Worm (Caenorhabditis elegans) whole organism, L3 larva: ENCODE data around the gene frpr-2.
A peak's percentile ranks its signal among the peaks of the same experiment; 100 is the strongest.

ENCODE experiments used
- R02D3.7 ChIP-seq: fragments of 150-350 bp; optimal IDR thresholded peaks from 2 replicates; lab custom pipeline; 2014; ENCODE audit warnings: missing biosample characterization, missing genetic modification characterization
- ZK546.5 ChIP-seq: sonication (generic microtip); optimal IDR thresholded peaks from 2 replicates; lab custom pipeline; 2017; ENCODE audit warnings: missing biosample characterization, missing genetic modification characterization
- ceh-16 ChIP-seq: sonication (generic microtip); optimal IDR thresholded peaks from 2 replicates; lab custom pipeline; 2017; ENCODE audit warnings: missing biosample characterization, missing genetic modification characterization
- ceh-28 ChIP-seq: fragments of 150-350 bp; optimal IDR thresholded peaks from 2 replicates; lab custom pipeline; 2014; ENCODE audit warnings: missing biosample characterization, missing genetic modification reagents, missing genetic modification characterization
- ceh-82 ChIP-seq: fragments of 150-350 bp; optimal IDR thresholded peaks from 2 replicates; lab custom pipeline; 2014; ENCODE audit warnings: missing biosample characterization, missing genetic modification characterization
- ceh-9 ChIP-seq: sonication (generic microtip); optimal IDR thresholded peaks from 2 replicates; lab custom pipeline; 2018; ENCODE audit warnings: missing biosample characterization, missing genetic modification characterization
- egl-5 ChIP-seq: fragments of 150-350 bp; optimal IDR thresholded peaks from 2 replicates; lab custom pipeline; 2017; ENCODE audit warnings: missing biosample characterization, missing genetic modification reagents, missing genetic modification characterization, inconsistent platforms
- elt-1 ChIP-seq: fragments of 150-350 bp; optimal IDR thresholded peaks from 2 replicates; lab custom pipeline; 2014; ENCODE audit warnings: missing biosample characterization, missing genetic modification characterization
- elt-2 ChIP-seq: sonication (generic microtip); optimal IDR thresholded peaks from 2 replicates; lab custom pipeline; 2016; ENCODE audit warnings: missing genetic modification reagents, mild to moderate bottlenecking, missing genetic modification characterization, missing compliant biosample characterization
- elt-3 ChIP-seq, 3 experiments: fragments of 150-350 bp in 1 of 3; sonication (generic microtip) in 2 of 3; optimal IDR thresholded peaks; 2 replicates in 2 of 3; 4 replicates in 1 of 3; lab custom pipeline; 2014 to 2017; ENCODE audit warnings: missing biosample characterization in 3 of 3, missing genetic modification characterization in 3 of 3
- fkh-10 ChIP-seq: sonication (generic microtip); optimal IDR thresholded peaks from 2 replicates; lab custom pipeline; 2017; ENCODE audit warnings: missing biosample characterization, missing genetic modification reagents, missing genetic modification characterization
- fkh-2 ChIP-seq: fragments of 150-350 bp; optimal IDR thresholded peaks from 2 replicates; lab custom pipeline; 2014; ENCODE audit warnings: missing biosample characterization, missing genetic modification reagents, missing genetic modification characterization
- hmg-11 ChIP-seq: sonication (generic microtip); optimal IDR thresholded peaks from 2 replicates; lab custom pipeline; 2016; ENCODE audit warnings: missing genetic modification characterization, missing compliant biosample characterization
- jun-1 ChIP-seq: fragments of 150-350 bp; optimal IDR thresholded peaks from 2 replicates; lab custom pipeline; 2014; ENCODE audit warnings: missing biosample characterization, missing genetic modification reagents, missing genetic modification characterization
- lin-15B ChIP-seq: fragments of 150-350 bp; optimal IDR thresholded peaks from 2 replicates; lab custom pipeline; 2014; ENCODE audit warnings: missing biosample characterization, missing genetic modification characterization
- lin-39 ChIP-seq: fragments of 150-350 bp; optimal IDR thresholded peaks from 2 replicates; lab custom pipeline; 2018; ENCODE audit warnings: missing biosample characterization, missing genetic modification reagents, missing genetic modification characterization
- lsy-12 ChIP-seq: sonication (generic microtip); optimal IDR thresholded peaks from 2 replicates; lab custom pipeline; 2016; ENCODE audit warnings: mild to moderate bottlenecking, missing genetic modification characterization, missing compliant biosample characterization
- mml-1 ChIP-seq: fragments of 150-350 bp; sonication (generic microtip); optimal IDR thresholded peaks from 3 replicates; lab custom pipeline; 2014; ENCODE audit warnings: missing biosample characterization, missing genetic modification characterization
- nhr-23 ChIP-seq: fragments of 150-350 bp; optimal IDR thresholded peaks from 2 replicates; lab custom pipeline; 2014; ENCODE audit warnings: missing biosample characterization, missing genetic modification reagents, missing genetic modification characterization
- nhr-237 ChIP-seq: fragments of 150-350 bp; optimal IDR thresholded peaks from 2 replicates; lab custom pipeline; 2014; ENCODE audit warnings: missing biosample characterization, missing genetic modification characterization
- nhr-25 ChIP-seq: sonication (generic microtip); optimal IDR thresholded peaks from 2 replicates; lab custom pipeline; 2017; ENCODE audit warnings: missing biosample characterization, missing genetic modification characterization
- nhr-28 ChIP-seq: fragments of 150-350 bp; optimal IDR thresholded peaks from 2 replicates; lab custom pipeline; 2014; ENCODE audit warnings: missing biosample characterization, missing genetic modification characterization
- nhr-43 ChIP-seq: sonication (generic microtip); optimal IDR thresholded peaks from 2 replicates; lab custom pipeline; 2016; ENCODE audit warnings: mild to moderate bottlenecking, missing genetic modification characterization, missing compliant biosample characterization; ENCODE audit not compliant: poor library complexity, severe bottlenecking
- nhr-67 ChIP-seq: fragments of 150-350 bp; optimal IDR thresholded peaks from 2 replicates; lab custom pipeline; 2014; ENCODE audit warnings: missing biosample characterization, missing genetic modification characterization
- nhr-77 ChIP-seq: fragments of 150-350 bp; optimal IDR thresholded peaks from 2 replicates; lab custom pipeline; 2014; ENCODE audit warnings: missing biosample characterization, missing genetic modification characterization
- pha-4 ChIP-seq: fragments of 150-350 bp; optimal IDR thresholded peaks from 2 replicates; lab custom pipeline; 2014; ENCODE audit warnings: missing biosample characterization, missing genetic modification reagents, missing genetic modification characterization
- pqm-1 ChIP-seq: fragments of 150-350 bp; optimal IDR thresholded peaks from 2 replicates; lab custom pipeline; 2017; ENCODE audit warnings: missing biosample characterization, missing genetic modification characterization, inconsistent platforms
- skn-1 ChIP-seq: fragments of 150-350 bp; optimal IDR thresholded peaks from 2 replicates; lab custom pipeline; 2014; ENCODE audit warnings: missing biosample characterization, missing genetic modification characterization
- snpc-4 ChIP-seq: fragments of 150-350 bp; optimal IDR thresholded peaks from 2 replicates; lab custom pipeline; 2014; ENCODE audit warnings: missing biosample characterization, missing genetic modification characterization
- tbx-2 ChIP-seq: sonication (generic microtip); optimal IDR thresholded peaks from 2 replicates; lab custom pipeline; 2016; ENCODE audit warnings: mild to moderate bottlenecking, missing genetic modification characterization, missing compliant biosample characterization
- unc-62 ChIP-seq: fragments of 150-350 bp; sonication (generic microtip); optimal IDR thresholded peaks from 4 replicates; lab custom pipeline; 2014; ENCODE audit warnings: missing biosample characterization, missing genetic modification reagents, missing genetic modification characterization
- zag-1 ChIP-seq: fragments of 150-350 bp; optimal IDR thresholded peaks from 2 replicates; lab custom pipeline; 2014; ENCODE audit warnings: missing biosample characterization, missing genetic modification characterization
- ztf-4 ChIP-seq: fragments of 150-350 bp; optimal IDR thresholded peaks from 2 replicates; lab custom pipeline; 2014; ENCODE audit warnings: missing biosample characterization, missing genetic modification characterization

frpr-2 gene

DNA sequence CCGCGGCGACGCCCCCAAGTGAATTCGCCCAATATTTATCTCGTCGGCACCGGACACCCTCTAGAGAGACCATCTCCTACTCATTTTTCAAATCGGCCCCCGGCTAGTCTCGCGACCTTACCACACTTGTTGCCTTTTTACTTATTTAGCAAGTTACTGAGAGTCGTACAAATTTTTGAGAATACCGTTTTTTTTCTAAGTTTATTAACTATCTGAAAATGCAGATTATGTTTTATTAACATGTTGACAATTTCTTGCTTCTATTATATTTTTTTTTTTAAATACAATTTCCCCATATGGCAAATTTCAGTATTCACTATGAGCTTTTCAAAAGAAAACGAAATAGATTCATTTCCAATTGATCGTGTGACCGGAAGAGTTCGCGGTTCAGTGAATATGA, 11.5 kb downstream of the frpr-2 start, which contains the start of the genes F11C1.4 and F11C1.10:
TSS of gene F11C1.4 (plus strand) at position 301 of the 400 bp plus-strand sequence.
TSS of gene F11C1.10 (plus strand) at position 309 of the 400 bp plus-strand sequence.
- TF ChIP-seq ceh-28 (tag; lab: Kevin White, UChicago): no peak
- TF ChIP-seq lsy-12 (tag; lab: Kevin White, UChicago): no peak
- TF ChIP-seq elt-3 (tag; optimal IDR thresholded peaks at IDR 0.05; lab: Kevin White, UChicago): no peak
- no peak for TF ChIP-seq elt-1 (tag; lab: Kevin White, UChicago)
- no peak for TF ChIP-seq nhr-237
- no peak for TF ChIP-seq fkh-2
- TF ChIP-seq hmg-11 (tag; lab: Kevin White, UChicago): no peak
- no peak for TF ChIP-seq elt-2 (tag; lab: Kevin White, UChicago)
- no peak for TF ChIP-seq pqm-1 (tag; lab: Kevin White, UChicago)
- no peak for TF ChIP-seq jun-1 (tag; lab: Kevin White, UChicago)
- no peak for TF ChIP-seq nhr-28 (tag; lab: Kevin White, UChicago)
- TF ChIP-seq, all 47 proteins: peak for 0

DNA sequence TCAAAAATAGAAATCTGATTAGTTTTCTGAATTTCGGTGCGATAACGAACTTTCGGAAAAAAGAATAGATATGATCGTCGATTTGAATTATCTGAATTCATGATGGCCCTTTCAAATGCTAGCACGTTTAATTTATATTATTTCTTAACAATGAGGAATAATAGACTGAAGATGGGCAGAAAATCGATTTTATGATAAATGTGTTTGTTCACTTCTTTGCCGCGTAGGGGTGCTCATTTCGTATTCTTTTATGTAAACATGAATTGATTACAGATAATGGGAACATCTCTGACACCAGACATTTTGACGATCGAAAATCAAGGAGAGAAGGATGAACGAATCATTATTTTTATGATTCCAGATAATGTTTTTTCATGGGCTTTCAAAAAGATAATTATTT, 12.2 kb downstream of the frpr-2 start, which contains the start of gene F11C1.9:
TSS of gene F11C1.9 (minus strand) at position 101 of the 400 bp plus-strand sequence.
- no peak for TF ChIP-seq fkh-10
- TF ChIP-seq skn-1 (tag; lab: Kevin White, UChicago): no peak
- TF ChIP-seq ceh-9 (tag; lab: Kevin White, UChicago): no peak
- TF ChIP-seq pha-4: peak; percentile 6
- TF ChIP-seq nhr-43 (tag; lab: Kevin White, UChicago): no peak
- TF ChIP-seq ceh-16 (tag; lab: Kevin White, UChicago): no peak
- TF ChIP-seq snpc-4 (tag; lab: Kevin White, UChicago): no peak
- no peak for TF ChIP-seq lin-39 (tag; lab: Kevin White, UChicago)
- TF ChIP-seq nhr-23 (tag; lab: Kevin White, UChicago): no peak
- TF ChIP-seq elt-2 (tag; lab: Kevin White, UChicago): peak; percentile 18

DNA sequence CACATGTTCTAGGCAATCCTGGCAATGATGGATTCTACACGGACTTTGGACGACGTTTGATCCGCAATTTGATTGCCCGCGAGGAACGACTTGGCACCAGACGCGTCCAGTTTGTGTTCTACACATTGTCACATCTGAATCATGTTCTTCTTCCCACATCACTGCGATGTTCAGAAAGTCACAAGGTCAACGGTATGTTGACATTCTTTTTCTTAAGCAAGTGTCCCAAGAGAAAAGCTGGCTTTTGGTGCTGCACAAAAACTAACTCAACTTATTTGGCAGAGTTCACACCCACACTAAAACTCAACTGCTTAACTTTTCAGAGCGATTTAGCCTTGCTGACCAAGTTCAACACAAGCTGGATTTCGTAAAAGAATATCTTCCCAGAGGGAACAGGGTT, 13.3 kb downstream of the frpr-2 start:
- TF ChIP-seq unc-62 (GFP tag; lab: Kevin White, UChicago) (no peak), ceh-16 (tag; lab: Kevin White, UChicago) (no peak), snpc-4 (tag; lab: Kevin White, UChicago) (no peak), ztf-4 (no peak), egl-5 (tag; lab: Kevin White, UChicago) (no peak), nhr-77 (no peak), fkh-10 (no peak), nhr-25 (no peak), fkh-2 (no peak), elt-3 (tag; optimal IDR thresholded peaks at IDR 0.05; lab: Kevin White, UChicago) (no peak), elt-1 (tag; lab: Kevin White, UChicago) (no peak), ceh-9 (tag; lab: Kevin White, UChicago) (no peak), R02D3.7 (tag; lab: Kevin White, UChicago) (no peak), tbx-2 (tag; lab: Kevin White, UChicago) (no peak), zag-1 (tag; lab: Kevin White, UChicago) (no peak), skn-1 (tag; lab: Kevin White, UChicago) (no peak), lsy-12 (tag; lab: Kevin White, UChicago) (no peak), ceh-82 (tag; lab: Kevin White, UChicago) (no peak), mml-1 (no peak), nhr-67 (tag; lab: Kevin White, UChicago) (no peak)

DNA sequence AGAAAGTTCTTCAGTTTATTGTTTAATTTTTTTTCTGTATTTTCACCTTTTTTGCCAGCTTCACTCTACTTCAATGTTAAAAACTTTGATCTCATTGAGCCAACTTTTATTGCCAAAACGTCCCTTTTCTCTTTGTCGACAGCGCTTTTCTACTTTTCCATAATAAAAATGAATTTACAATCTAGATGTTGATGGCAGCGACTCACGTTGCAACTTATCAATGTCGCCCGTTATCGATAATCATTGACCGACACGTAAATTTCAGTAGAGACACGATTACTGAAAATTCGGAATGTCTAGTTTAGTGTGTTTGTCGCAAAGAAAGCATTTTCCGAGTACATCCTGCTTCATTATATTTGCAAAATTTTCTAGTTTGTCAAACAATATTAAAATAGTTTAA, 14.5 kb downstream of the frpr-2 start:
- peak; percentile 54 for TF ChIP-seq pqm-1 (tag; lab: Kevin White, UChicago)
- TF ChIP-seq elt-2 (tag; lab: Kevin White, UChicago): peak; percentile 70
- TF ChIP-seq R02D3.7 (tag; lab: Kevin White, UChicago): no peak
- no peak for TF ChIP-seq ZK546.5 (tag; lab: Kevin White, UChicago)
- no peak for TF ChIP-seq snpc-4 (tag; lab: Kevin White, UChicago)
- TF ChIP-seq lin-15B (tag; lab: Kevin White, UChicago): no peak

DNA sequence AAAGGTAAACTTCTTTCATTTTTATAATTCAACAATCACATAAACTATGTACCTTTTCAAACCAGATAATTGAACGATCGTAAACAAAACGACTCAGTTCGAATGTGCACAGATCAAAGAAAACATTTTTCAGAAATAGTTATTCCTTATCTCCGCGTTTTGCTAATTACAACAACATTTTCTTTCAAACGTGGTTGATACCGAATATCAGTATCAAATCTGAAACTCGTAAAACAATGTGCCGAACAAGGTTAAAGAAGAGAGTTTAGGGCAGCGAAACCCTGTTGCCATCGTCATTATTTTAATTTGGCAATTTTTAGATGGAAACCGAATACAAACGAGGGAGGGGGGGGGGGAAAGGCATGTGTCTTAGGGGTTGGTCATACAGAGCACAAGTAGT, 16.1 kb downstream of the frpr-2 start, which contains the start of gene scav-4:
TSS of gene scav-4 (plus strand) at position 383 of the 400 bp plus-strand sequence.
- TF ChIP-seq pha-4 (peak; percentile 3), elt-2 (tag; lab: Kevin White, UChicago) (peak; percentile 86), pqm-1 (tag; lab: Kevin White, UChicago) (peak; percentile 31), nhr-25 (no peak)
